Fruit fly (Drosophila melanogaster): ENCODE results near the gene fuss.

DNA sequence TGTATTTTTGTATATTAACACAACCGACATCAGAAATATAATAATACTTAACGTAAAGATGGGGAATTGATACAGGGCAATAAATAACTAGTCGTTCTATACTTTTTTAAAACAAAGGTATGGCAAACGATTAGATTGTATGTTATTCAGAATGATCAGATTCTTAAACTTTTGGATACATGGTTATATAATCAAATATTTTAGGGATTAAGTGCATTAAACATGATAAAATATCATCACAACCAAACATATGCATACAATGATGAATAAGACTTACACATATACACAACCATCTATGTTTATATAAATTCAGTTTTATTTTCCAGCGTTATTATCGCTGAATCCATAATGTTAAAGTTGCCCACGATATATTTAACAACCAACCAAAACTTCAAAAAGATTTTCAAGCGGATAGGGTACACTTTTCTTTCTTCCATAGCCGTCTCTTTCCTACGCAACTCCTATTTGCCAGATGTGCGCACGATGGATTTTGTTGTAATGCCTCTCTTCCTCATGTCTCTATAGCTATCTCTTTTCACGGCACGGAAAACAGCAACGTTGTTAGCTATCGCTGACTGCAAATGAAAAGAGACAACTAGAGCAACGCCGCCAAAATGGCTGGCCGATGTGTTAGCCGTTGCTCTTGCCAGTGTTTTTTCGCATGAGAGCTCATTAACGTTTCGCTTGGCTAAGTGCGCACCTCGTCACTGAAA, 10.9 kb upstream of the fuss start, which contains the start of gene toy:
- TF ChIP-seq usp (GFP tag; optimal IDR thresholded peaks at IDR 0.05) (no peak), psq (optimal IDR thresholded peaks at IDR 0.05) (no peak)
